Fruit fly (Drosophila melanogaster) whole organism, adult: ENCODE measurements around the gene CG32243.

Experiments
- CG5204 ChIP-seq: fragments of 200-800 bp; sonication (Bioruptor generic); optimal IDR thresholded peaks from 2 replicates; lab custom pipeline; 2016; ENCODE audit warnings: missing biosample characterization, missing genetic modification characterization
- CG7101 ChIP-seq: fragments of 200-800 bp; sonication (Bioruptor generic); optimal IDR thresholded peaks from 2 replicates; lab custom pipeline; 2018; ENCODE audit warnings: missing biosample characterization, mild to moderate bottlenecking, missing genetic modification characterization, moderate library complexity
- kay ChIP-seq: fragments of 200-800 bp; sonication (Bioruptor generic); peaks from one replicate; lab custom pipeline; 2016; ENCODE audit warnings: missing biosample characterization, missing genetic modification characterization, borderline replicate concordance

DNA sequence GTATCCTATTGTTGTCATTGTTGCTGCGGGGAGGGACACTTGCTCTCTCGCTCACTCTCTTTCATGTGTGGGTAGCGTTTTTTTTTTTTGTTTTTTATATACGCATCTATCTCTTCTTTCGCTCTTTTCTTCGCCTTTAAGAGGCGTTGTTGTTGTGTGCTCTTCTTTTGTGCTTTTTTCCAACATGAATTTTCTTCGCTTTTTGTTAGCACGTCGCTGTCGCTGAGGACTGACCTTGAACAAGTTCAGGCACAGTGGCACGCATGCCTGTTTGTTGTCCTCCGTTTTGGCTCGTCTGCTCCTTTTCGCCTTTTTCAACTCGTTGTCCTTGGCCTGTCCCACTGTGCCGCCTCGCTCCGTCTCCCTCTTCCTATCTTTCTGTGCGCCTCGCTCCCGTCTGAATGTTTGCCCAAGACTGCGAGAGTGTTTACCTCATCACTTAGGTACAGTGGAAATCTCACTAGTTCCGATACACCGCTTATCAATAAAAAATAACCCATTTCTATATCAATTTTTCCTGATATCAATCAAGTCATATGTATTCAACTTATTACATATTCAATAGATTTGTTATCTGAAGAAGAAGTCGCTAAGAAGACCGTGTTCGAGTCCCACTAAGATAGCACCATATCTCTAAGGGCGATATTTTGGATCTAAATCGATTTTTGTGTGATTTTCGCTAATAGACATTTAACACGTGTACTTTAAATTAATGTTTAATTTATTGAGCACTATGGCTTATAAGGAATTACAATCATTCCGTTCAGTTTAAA lies 2.2 kb upstream of the CG32243 start:
- TF ChIP-seq kay (GFP tag; lab: Kevin White, UChicago) (no peak), CG7101 (tag; lab: Kevin White, UChicago) (no peak), CG5204 (GFP tag; lab: Kevin White, UChicago) (peak; percentile 15)
